Fruit fly (Drosophila melanogaster) whole organism, embryonic: Measurements from ENCODE around the gene Tsen2.

ENCODE experiments used
- Antp ChIP-seq: fragments of 200-800 bp; sonication (Bioruptor generic); optimal IDR thresholded peaks from 3 replicates; lab custom pipeline; 2016; ENCODE audit warnings: missing biosample characterization, missing genetic modification characterization
- Atf6 ChIP-seq: fragments of 200-800 bp; sonication (Bioruptor generic); IDR thresholded peaks from 2 replicates; pipeline ENCODE4 v1.3.6; 2022; ENCODE audit warnings: missing biosample characterization, missing genetic modification characterization
- Awh ChIP-seq: fragments of 200-800 bp; sonication (Bioruptor generic); IDR thresholded peaks from 2 replicates; pipeline ENCODE4, ENCODE4 v1.3.6; 2022; ENCODE audit warnings: missing biosample characterization, missing genetic modification characterization
- BEAF-32 ChIP-seq: fragments of 200-800 bp; sonication (Bioruptor generic); optimal IDR thresholded peaks from 3 replicates; lab custom pipeline; 2017; ENCODE audit warnings: missing biosample characterization, missing genetic modification characterization, mild to moderate bottlenecking, moderate library complexity, missing genetic modification reagents
- CG10543 ChIP-seq: fragments of 200-800 bp; sonication (Bioruptor generic); optimal IDR thresholded peaks from 3 replicates; lab custom pipeline; 2017; ENCODE audit warnings: missing biosample characterization, mild to moderate bottlenecking, missing genetic modification characterization, moderate library complexity
- CG11723 ChIP-seq: fragments of 200-800 bp; sonication (Bioruptor generic); optimal IDR thresholded peaks from 2 replicates; lab custom pipeline; 2017; ENCODE audit warnings: missing biosample characterization, mild to moderate bottlenecking, missing genetic modification characterization
- CG12155 ChIP-seq: fragments of 200-800 bp; sonication (Bioruptor generic); optimal IDR thresholded peaks from 3 replicates; lab custom pipeline; 2016; ENCODE audit warnings: missing biosample characterization, missing genetic modification characterization
- CG12659 ChIP-seq: fragments of 200-800 bp; sonication (Bioruptor generic); optimal IDR thresholded peaks from 3 replicates; lab custom pipeline; 2017; ENCODE audit warnings: mild to moderate bottlenecking, missing biosample characterization, missing genetic modification reagents, missing genetic modification characterization
- CG15269 ChIP-seq: fragments of 200-800 bp; sonication (Bioruptor generic); optimal IDR thresholded peaks from 2 replicates; lab custom pipeline; 2018; ENCODE audit warnings: missing biosample characterization, mild to moderate bottlenecking, missing genetic modification characterization, moderate library complexity
- CG18476 ChIP-seq: fragments of 200-800 bp; sonication (Bioruptor generic); optimal IDR thresholded peaks from 2 replicates; lab custom pipeline; 2016; ENCODE audit warnings: missing biosample characterization, mild to moderate bottlenecking, missing genetic modification characterization
- CG18599 ChIP-seq: fragments of 200-800 bp; sonication (Bioruptor generic); optimal IDR thresholded peaks from 3 replicates; lab custom pipeline; 2017; ENCODE audit warnings: missing biosample characterization, missing genetic modification characterization, mild to moderate bottlenecking, moderate library complexity, missing genetic modification reagents
- CG2116 ChIP-seq: fragments of 200-800 bp; sonication (Bioruptor generic); optimal IDR thresholded peaks from 3 replicates; lab custom pipeline; 2018; ENCODE audit warnings: missing biosample characterization, mild to moderate bottlenecking, missing genetic modification characterization
- CG33557 ChIP-seq: fragments of 200-800 bp; sonication (Bioruptor generic); optimal IDR thresholded peaks from 2 replicates; lab custom pipeline; 2019; ENCODE audit warnings: missing biosample characterization, mild to moderate bottlenecking, missing genetic modification characterization, moderate library complexity
- CG6765 ChIP-seq: fragments of 200-800 bp; sonication (Bioruptor generic); optimal IDR thresholded peaks from 3 replicates; lab custom pipeline; 2017; ENCODE audit warnings: missing biosample characterization, mild to moderate bottlenecking, missing genetic modification characterization
- CG7556 ChIP-seq: fragments of 200-800 bp; sonication (Bioruptor generic); optimal IDR thresholded peaks from 2 replicates; lab custom pipeline; 2017; ENCODE audit warnings: missing biosample characterization, mild to moderate bottlenecking, missing genetic modification characterization
- CTCF ChIP-seq: fragments of 200-800 bp; sonication (Bioruptor generic); optimal IDR thresholded peaks from 2 replicates; lab custom pipeline; 2017; ENCODE audit warnings: missing biosample characterization, mild to moderate bottlenecking, missing genetic modification characterization, moderate library complexity
- Chrac-16 ChIP-seq: fragments of 200-800 bp; sonication (Bioruptor generic); optimal IDR thresholded peaks from 3 replicates; lab custom pipeline; 2016; ENCODE audit warnings: missing biosample characterization, missing genetic modification characterization
- Dek ChIP-seq: fragments of 200-800 bp; sonication (Bioruptor generic); optimal IDR thresholded peaks from 3 replicates; lab custom pipeline; 2019; ENCODE audit warnings: missing biosample characterization, mild to moderate bottlenecking, missing genetic modification characterization, moderate library complexity
- E2f2 ChIP-seq: fragments of 200-800 bp; sonication (Bioruptor generic); IDR thresholded peaks from 2 replicates; pipeline ENCODE4 v1.3.6; 2022; ENCODE audit warnings: missing biosample characterization, missing genetic modification characterization
- Ets97D ChIP-seq: fragments of 200-800 bp; sonication (Bioruptor generic); optimal IDR thresholded peaks from 3 replicates; lab custom pipeline; 2016; ENCODE audit warnings: missing biosample characterization, missing genetic modification characterization
- Fer1 ChIP-seq: fragments of 200-800 bp; sonication (Bioruptor generic); optimal IDR thresholded peaks from 2 replicates; lab custom pipeline; 2017; ENCODE audit warnings: missing biosample characterization, mild to moderate bottlenecking, missing genetic modification characterization
- H15 ChIP-seq: fragments of 200-800 bp; sonication (Bioruptor generic); IDR thresholded peaks from 3 replicates; pipeline ENCODE4 v1.3.6; 2022; ENCODE audit warnings: missing biosample characterization, missing genetic modification characterization
- HLHmδ ChIP-seq: fragments of 200-800 bp; sonication (Bioruptor generic); optimal IDR thresholded peaks from 2 replicates; lab custom pipeline; 2018; ENCODE audit warnings: missing biosample characterization, mild to moderate bottlenecking, missing genetic modification characterization, moderate library complexity
- Jarid2 ChIP-seq: fragments of 200-800 bp; sonication (Bioruptor generic); optimal IDR thresholded peaks from 3 replicates; lab custom pipeline; 2017; ENCODE audit warnings: mild to moderate bottlenecking, missing biosample characterization, missing genetic modification reagents, missing genetic modification characterization
- Max ChIP-seq: fragments of 200-800 bp; sonication (Bioruptor generic); optimal IDR thresholded peaks from 2 replicates; lab custom pipeline; 2016; ENCODE audit warnings: missing biosample characterization, mild to moderate bottlenecking, missing genetic modification characterization
- Mrtf ChIP-seq: fragments of 200-800 bp; sonication (Bioruptor generic); IDR thresholded peaks from 3 replicates; pipeline ENCODE4 v1.3.6; 2022; ENCODE audit warnings: missing biosample characterization, missing genetic modification characterization
- Nf-YC ChIP-seq: fragments of 200-800 bp; optimal IDR thresholded peaks from 3 replicates; lab custom pipeline; 2019; ENCODE audit warnings: missing biosample characterization, mild to moderate bottlenecking, missing genetic modification characterization, moderate library complexity
- Stat92E ChIP-seq, 3 experiments: fragments of >200 bp in 2 of 3; fragments of 200-800 bp in 1 of 3; sonication (Bioruptor generic) in 1 of 3; optimal IDR thresholded peaks; 2 replicates each; lab custom pipeline; 2017 to 2019; ENCODE audit warnings: missing biosample characterization in 3 of 3, missing genetic modification characterization in 3 of 3, mild to moderate bottlenecking in 1 of 3, moderate library complexity in 1 of 3
- ato ChIP-seq: fragments of 200-800 bp; sonication (Bioruptor generic); IDR thresholded peaks from 2 replicates; pipeline ENCODE4 v1.3.6; 2022; ENCODE audit warnings: missing biosample characterization, missing genetic modification characterization; ENCODE audit not compliant: partially characterized antibody
- chm ChIP-seq: fragments of 200-800 bp; sonication (Bioruptor generic); IDR thresholded peaks from 2 replicates; pipeline ENCODE4 v1.3.6; 2022; ENCODE audit warnings: missing biosample characterization, missing genetic modification characterization
- ci ChIP-seq: fragments of 200-800 bp; sonication (Bioruptor generic); IDR thresholded peaks from 3 replicates; pipeline ENCODE4 v1.3.6; 2022; ENCODE audit warnings: missing biosample characterization, missing genetic modification characterization
- crol ChIP-seq: fragments of 200-800 bp; sonication (Bioruptor generic); IDR thresholded peaks from 2 replicates; pipeline ENCODE4 v1.3.6; 2022; ENCODE audit warnings: missing biosample characterization, missing genetic modification characterization
- dimm ChIP-seq: fragments of 200-800 bp; sonication (Bioruptor generic); IDR thresholded peaks from 2 replicates; pipeline ENCODE4 v1.3.6; 2022; ENCODE audit warnings: missing biosample characterization, missing genetic modification characterization
- disco-r ChIP-seq: fragments of 200-800 bp; sonication (Bioruptor generic); optimal IDR thresholded peaks from 2 replicates; lab custom pipeline; 2016; ENCODE audit warnings: missing biosample characterization, missing genetic modification characterization
- ems ChIP-seq: fragments of 200-800 bp; sonication (Bioruptor generic); optimal IDR thresholded peaks from 3 replicates; lab custom pipeline; 2016; ENCODE audit warnings: missing biosample characterization, missing genetic modification characterization
- en ChIP-seq: fragments of 200-800 bp; sonication (Bioruptor generic); optimal IDR thresholded peaks from 2 replicates; lab custom pipeline; 2016; ENCODE audit warnings: missing biosample characterization, missing genetic modification characterization
- eyg ChIP-seq: fragments of 200-800 bp; sonication (Bioruptor generic); optimal IDR thresholded peaks from 3 replicates; lab custom pipeline; 2016; ENCODE audit warnings: missing biosample characterization, missing genetic modification characterization
- fd96Cb ChIP-seq: fragments of 200-800 bp; sonication (Bioruptor generic); optimal IDR thresholded peaks from 2 replicates; lab custom pipeline; 2018; ENCODE audit warnings: missing biosample characterization, mild to moderate bottlenecking, missing genetic modification characterization, moderate library complexity
- gcm ChIP-seq: fragments of 200-800 bp; sonication (Bioruptor generic); optimal IDR thresholded peaks from 2 replicates; lab custom pipeline; 2019; ENCODE audit warnings: missing biosample characterization, mild to moderate bottlenecking, missing genetic modification characterization, moderate library complexity
- grau ChIP-seq: fragments of 200-800 bp; optimal IDR thresholded peaks from 3 replicates; lab custom pipeline; 2019; ENCODE audit warnings: missing biosample characterization, mild to moderate bottlenecking, missing genetic modification characterization, moderate library complexity
- mld ChIP-seq: fragments of 200-800 bp; sonication (Bioruptor generic); IDR thresholded peaks from 3 replicates; pipeline ENCODE4 v1.3.6; 2022; ENCODE audit warnings: missing biosample characterization, missing genetic modification characterization; ENCODE audit not compliant: partially characterized antibody
- nmo ChIP-seq: fragments of 200-800 bp; sonication (Bioruptor generic); optimal IDR thresholded peaks from 2 replicates; lab custom pipeline; 2018; ENCODE audit warnings: missing biosample characterization, mild to moderate bottlenecking, missing genetic modification characterization, moderate library complexity
- onecut ChIP-seq: fragments of 200-800 bp; sonication (Bioruptor generic); IDR thresholded peaks from 2 replicates; pipeline ENCODE4 v1.3.6; 2022; ENCODE audit warnings: missing biosample characterization, missing genetic modification characterization
- sim ChIP-seq: fragments of 200-800 bp; sonication (Bioruptor generic); IDR thresholded peaks from 2 replicates; pipeline ENCODE4 v1.3.6; 2022; ENCODE audit warnings: missing biosample characterization, missing genetic modification characterization
- sima ChIP-seq: fragments of 200-800 bp; sonication (Bioruptor generic); optimal IDR thresholded peaks from 2 replicates; lab custom pipeline; 2016; ENCODE audit warnings: missing biosample characterization, missing genetic modification characterization
- ssp ChIP-seq: fragments of 200-800 bp; sonication (Bioruptor generic); IDR thresholded peaks from 2 replicates; pipeline ENCODE4 v1.3.6; 2022; ENCODE audit warnings: missing biosample characterization, missing genetic modification characterization
- stc ChIP-seq: fragments of 200-800 bp; sonication (Bioruptor generic); IDR thresholded peaks from 2 replicates; pipeline ENCODE4 v1.3.6; 2022; ENCODE audit warnings: missing biosample characterization, missing genetic modification characterization
- tin ChIP-seq: fragments of 200-800 bp; sonication (Bioruptor generic); optimal IDR thresholded peaks from 3 replicates; lab custom pipeline; 2016; ENCODE audit warnings: missing biosample characterization, missing genetic modification characterization
- tll ChIP-seq, 2 experiments: fragments of 200-800 bp in 1 of 2; fragments of >200 bp in 1 of 2; sonication (Bioruptor generic) in 1 of 2; optimal IDR thresholded peaks; 2 replicates each; lab custom pipeline; 2017 to 2019; ENCODE audit warnings: missing biosample characterization in 2 of 2, missing genetic modification characterization in 2 of 2, mild to moderate bottlenecking in 1 of 2, moderate library complexity in 1 of 2
- ttk ChIP-seq: fragments of 200-800 bp; sonication (Bioruptor generic); IDR thresholded peaks from 2 replicates; pipeline ENCODE4 v2.1.2; 2022; ENCODE audit warnings: missing biosample characterization, missing genetic modification characterization
- usp ChIP-seq: fragments of >200 bp; optimal IDR thresholded peaks from 2 replicates; lab custom pipeline; 2017; ENCODE audit warnings: missing biosample characterization, missing genetic modification characterization
- zf30C ChIP-seq: fragments of 200-800 bp; sonication (Bioruptor generic); optimal IDR thresholded peaks from 3 replicates; lab custom pipeline; 2018; ENCODE audit warnings: missing biosample characterization, mild to moderate bottlenecking, missing genetic modification characterization

Tsen2 gene

dm6 chr2L:16709693-16710092 is 19.9 kb upstream of the Tsen2 start (continued):
- TF ChIP-seq Mrtf (GFP tag; lab: Robert Waterston, UW): peak; percentile 69; the same call in 2 of the 3 replicates
- TF ChIP-seq ttk (GFP tag; lab: Robert Waterston, UW): peak; percentile 83
- TF ChIP-seq ci (GFP tag; lab: Robert Waterston, UW): peak; percentile 91
- TF ChIP-seq usp (GFP tag; lab: Kevin White, UChicago): no peak
- TF ChIP-seq Stat92E (GFP tag; optimal IDR thresholded peaks at IDR 0.05; lab: Kevin White, UChicago): no peak
- TF ChIP-seq CG2116 (GFP tag; lab: Kevin White, UChicago): no peak
- TF ChIP-seq ssp: peak; percentile 56
- TF ChIP-seq Jarid2 (GFP tag; lab: Kevin White, UChicago): no peak
- TF ChIP-seq H15 (GFP tag; lab: Robert Waterston, UW): no peak
- peak; percentile 34 for TF ChIP-seq ems (GFP tag; lab: Kevin White, UChicago)
- peak; percentile 79 for TF ChIP-seq grau (tag; lab: Kevin White, UChicago)
- TF ChIP-seq Nf-YC (tag; lab: Kevin White, UChicago): no peak
- TF ChIP-seq gcm (GFP tag; lab: Kevin White, UChicago): peak; percentile 71
- TF ChIP-seq Chrac-16 (GFP tag; lab: Kevin White, UChicago): peak; percentile 56
- TF ChIP-seq Fer1: no peak
- no peak for TF ChIP-seq mld
- TF ChIP-seq crol (GFP tag; lab: Robert Waterston, UW): no peak
- TF ChIP-seq CG7556 (GFP tag; lab: Kevin White, UChicago): peak; percentile 74
- TF ChIP-seq sim (GFP tag; lab: Robert Waterston, UW): peak; percentile 68; the same call in 1 of the 2 replicates
- peak; percentile 49 for TF ChIP-seq CG11723 (GFP tag; lab: Kevin White, UChicago)
- TF ChIP-seq ato (GFP tag; lab: Robert Waterston, UW): no peak
- peak; percentile 20 for TF ChIP-seq Max (GFP tag; lab: Kevin White, UChicago)
- TF ChIP-seq chm (GFP tag; lab: Robert Waterston, UW): peak; percentile 73
- no peak for TF ChIP-seq sima
- peak; percentile 87 for TF ChIP-seq CG15269 (tag; lab: Kevin White, UChicago)
- no peak for TF ChIP-seq Antp (GFP tag; lab: Kevin White, UChicago)
- TF ChIP-seq Ets97D (GFP tag; lab: Kevin White, UChicago): no peak
- TF ChIP-seq en (GFP tag; lab: Kevin White, UChicago): no peak
- TF ChIP-seq CG18599 (GFP tag; lab: Kevin White, UChicago): no peak
- TF ChIP-seq CG12659 (GFP tag; lab: Kevin White, UChicago): peak; percentile 65
- peak; percentile 52 for TF ChIP-seq CG18476 (GFP tag; lab: Kevin White, UChicago)
- TF ChIP-seq HLHmδ (GFP tag; lab: Kevin White, UChicago): no peak
- no peak for TF ChIP-seq dimm (GFP tag; lab: Robert Waterston, UW)
- no peak for TF ChIP-seq disco-r
- no peak for TF ChIP-seq CTCF
- TF ChIP-seq CG10543: peak; percentile 6
- no peak for TF ChIP-seq Awh (GFP tag; lab: Robert Waterston, UW)
- TF ChIP-seq tin (GFP tag; lab: Kevin White, UChicago): peak; percentile 63
- no peak for TF ChIP-seq stc (GFP tag; lab: Robert Waterston, UW)
- peak; percentile 79 for TF ChIP-seq Atf6 (GFP tag; lab: Robert Waterston, UW)
- TF ChIP-seq tll (GFP tag; optimal IDR thresholded peaks at IDR 0.05; lab: Kevin White, UChicago): no peak
- peak; percentile 58; the same call in 1 of the 2 replicates for TF ChIP-seq E2f2 (GFP tag; lab: Robert Waterston, UW)
- peak; percentile 13 for TF ChIP-seq zf30C (GFP tag; lab: Kevin White, UChicago)
- no peak for TF ChIP-seq eyg (GFP tag; lab: Kevin White, UChicago)
- TF ChIP-seq CG12155 (GFP tag; lab: Kevin White, UChicago): peak; percentile 31
- TF ChIP-seq fd96Cb (tag; lab: Kevin White, UChicago): peak; percentile 51
- no peak for TF ChIP-seq CG6765 (GFP tag; lab: Kevin White, UChicago)
- peak; percentile 74 for TF ChIP-seq nmo (GFP tag; lab: Kevin White, UChicago)
- peak; percentile 65 for TF ChIP-seq Dek (tag; lab: Kevin White, UChicago)
- TF ChIP-seq onecut: peak; percentile 69
- TF ChIP-seq BEAF-32: no peak
- no peak for TF ChIP-seq CG33557 (GFP tag; lab: Kevin White, UChicago)
